Fruit fly (Drosophila melanogaster) whole organism, embryonic: ENCODE data around the gene CG5079.

Experiments used
- Atf6 ChIP-seq: fragments of 200-800 bp; sonication (Bioruptor generic); IDR thresholded peaks from 2 replicates; pipeline ENCODE4 v1.3.6; 2022; ENCODE audit warnings: missing biosample characterization, missing genetic modification characterization
- CG10147 ChIP-seq: fragments of 200-800 bp; sonication (Bioruptor generic); optimal IDR thresholded peaks from 2 replicates; lab custom pipeline; 2019; ENCODE audit warnings: missing biosample characterization, mild to moderate bottlenecking, missing genetic modification characterization, moderate library complexity
- CG10543 ChIP-seq: fragments of 200-800 bp; sonication (Bioruptor generic); optimal IDR thresholded peaks from 3 replicates; lab custom pipeline; 2017; ENCODE audit warnings: missing biosample characterization, mild to moderate bottlenecking, missing genetic modification characterization, moderate library complexity
- CG12659 ChIP-seq: fragments of 200-800 bp; sonication (Bioruptor generic); optimal IDR thresholded peaks from 3 replicates; lab custom pipeline; 2017; ENCODE audit warnings: mild to moderate bottlenecking, missing biosample characterization, missing genetic modification reagents, missing genetic modification characterization
- CG15073 ChIP-seq: fragments of 200-800 bp; sonication (Bioruptor generic); optimal IDR thresholded peaks from 2 replicates; lab custom pipeline; 2016; ENCODE audit warnings: missing biosample characterization, missing genetic modification characterization
- CG16813 ChIP-seq: fragments of 200-800 bp; sonication (Bioruptor generic); IDR thresholded peaks from 3 replicates; pipeline ENCODE4 v1.3.6; 2022; ENCODE audit warnings: missing biosample characterization, missing genetic modification characterization; ENCODE audit not compliant: partially characterized antibody
- CG17385 ChIP-seq: fragments of 200-800 bp; sonication (Bioruptor generic); optimal IDR thresholded peaks from 3 replicates; lab custom pipeline; 2018; ENCODE audit warnings: missing biosample characterization, mild to moderate bottlenecking, missing genetic modification characterization
- CG2120 ChIP-seq: fragments of 200-800 bp; sonication (Bioruptor generic); optimal IDR thresholded peaks from 3 replicates; lab custom pipeline; 2016; ENCODE audit warnings: missing biosample characterization, missing genetic modification characterization
- CG33557 ChIP-seq: fragments of 200-800 bp; sonication (Bioruptor generic); optimal IDR thresholded peaks from 2 replicates; lab custom pipeline; 2019; ENCODE audit warnings: missing biosample characterization, mild to moderate bottlenecking, missing genetic modification characterization, moderate library complexity
- CG4730 ChIP-seq: fragments of 200-800 bp; sonication (Bioruptor generic); IDR thresholded peaks from 2 replicates; pipeline ENCODE4 v1.3.6; 2022; ENCODE audit warnings: missing biosample characterization, missing genetic modification characterization
- CG5245 ChIP-seq: fragments of 200-800 bp; sonication (Bioruptor generic); optimal IDR thresholded peaks from 3 replicates; lab custom pipeline; 2016; ENCODE audit warnings: missing biosample characterization, missing genetic modification characterization
- CG5953 ChIP-seq: fragments of 200-800 bp; sonication (Bioruptor generic); IDR thresholded peaks from 2 replicates; pipeline ENCODE4 v1.3.6; 2022; ENCODE audit warnings: missing biosample characterization, missing genetic modification characterization
- CG7963 ChIP-seq: fragments of 200-800 bp; sonication (Bioruptor generic); IDR thresholded peaks from 3 replicates; pipeline ENCODE4 v1.3.6; 2022; ENCODE audit warnings: missing biosample characterization, missing genetic modification characterization; ENCODE audit not compliant: partially characterized antibody
- CG8089 ChIP-seq: fragments of 200-800 bp; sonication (Bioruptor generic); optimal IDR thresholded peaks from 3 replicates; lab custom pipeline; 2016; ENCODE audit warnings: missing biosample characterization, missing genetic modification characterization
- CG8359 ChIP-seq: fragments of 200-800 bp; sonication (Bioruptor generic); optimal IDR thresholded peaks from 2 replicates; lab custom pipeline; 2017; ENCODE audit warnings: missing biosample characterization, mild to moderate bottlenecking, missing genetic modification characterization, borderline replicate concordance
- CG9609 ChIP-seq: fragments of 200-800 bp; sonication (Bioruptor generic); optimal IDR thresholded peaks from 3 replicates; lab custom pipeline; 2016; ENCODE audit warnings: missing biosample characterization, missing genetic modification characterization
- CG9817 ChIP-seq: fragments of 200-800 bp; sonication (Bioruptor generic); optimal IDR thresholded peaks from 2 replicates; lab custom pipeline; 2018; ENCODE audit warnings: missing biosample characterization, mild to moderate bottlenecking, missing genetic modification characterization, moderate library complexity
- Dbx ChIP-seq: fragments of 200-800 bp; sonication (Bioruptor generic); IDR thresholded peaks from 3 replicates; pipeline ENCODE4 v1.3.6; 2022; ENCODE audit warnings: missing biosample characterization, missing genetic modification characterization
- Deaf1 ChIP-seq: fragments of 200-800 bp; optimal IDR thresholded peaks from 3 replicates; lab custom pipeline; 2019; ENCODE audit warnings: missing biosample characterization, mild to moderate bottlenecking, missing genetic modification characterization, moderate library complexity
- Dip2 ChIP-seq: fragments of 200-800 bp; sonication (Bioruptor generic); IDR thresholded peaks from 2 replicates; pipeline ENCODE4 v1.3.6; 2022; ENCODE audit warnings: missing biosample characterization, missing genetic modification characterization
- Drgx ChIP-seq: fragments of 200-800 bp; sonication (Bioruptor generic); IDR thresholded peaks from 2 replicates; pipeline ENCODE4 v1.3.6; 2022; ENCODE audit warnings: missing biosample characterization, missing genetic modification characterization
- ERR ChIP-seq: fragments of 200-800 bp; sonication (Bioruptor generic); optimal IDR thresholded peaks from 2 replicates; lab custom pipeline; 2016; ENCODE audit warnings: missing biosample characterization, missing genetic modification characterization
- Ets97D ChIP-seq: fragments of 200-800 bp; sonication (Bioruptor generic); optimal IDR thresholded peaks from 3 replicates; lab custom pipeline; 2016; ENCODE audit warnings: missing biosample characterization, missing genetic modification characterization
- GATAe ChIP-seq: fragments of 200-800 bp; sonication (Bioruptor generic); conservative IDR thresholded peaks from 2 replicates; pipeline ENCODE4 v1.3.6; 2022; ENCODE audit warnings: missing biosample characterization, missing genetic modification characterization
- HLHmδ ChIP-seq: fragments of 200-800 bp; sonication (Bioruptor generic); optimal IDR thresholded peaks from 2 replicates; lab custom pipeline; 2018; ENCODE audit warnings: missing biosample characterization, mild to moderate bottlenecking, missing genetic modification characterization, moderate library complexity
- Hey ChIP-seq: fragments of 200-800 bp; sonication (Bioruptor generic); optimal IDR thresholded peaks from 3 replicates; lab custom pipeline; 2018; ENCODE audit warnings: missing biosample characterization, mild to moderate bottlenecking, missing genetic modification characterization
- Nf-YB ChIP-seq: fragments of 200-800 bp; sonication (Bioruptor generic); optimal IDR thresholded peaks from 3 replicates; lab custom pipeline; 2019; ENCODE audit warnings: missing biosample characterization, mild to moderate bottlenecking, missing genetic modification characterization, moderate library complexity
- Pdp1 ChIP-seq, 2 experiments: fragments of 200-800 bp; sonication (Bioruptor generic); optimal IDR thresholded peaks; 3 replicates each; lab custom pipeline; 2016; ENCODE audit warnings: missing biosample characterization in 2 of 2, missing genetic modification characterization in 2 of 2, mild to moderate bottlenecking in 1 of 2, moderate library complexity in 1 of 2
- Sin3A ChIP-seq: fragments of >200 bp; optimal IDR thresholded peaks from 2 replicates; lab custom pipeline; 2018
- Sox100B ChIP-seq: fragments of 200-800 bp; sonication (Bioruptor generic); optimal IDR thresholded peaks from 3 replicates; lab custom pipeline; 2018; ENCODE audit warnings: missing biosample characterization, mild to moderate bottlenecking, missing genetic modification characterization
- Sry-δ ChIP-seq: fragments of 200-800 bp; sonication (Bioruptor generic); optimal IDR thresholded peaks from 2 replicates; lab custom pipeline; 2016; ENCODE audit warnings: missing biosample characterization, missing genetic modification characterization
- al ChIP-seq: fragments of 200-800 bp; sonication (Bioruptor generic); IDR thresholded peaks from 2 replicates; pipeline ENCODE4 v1.3.6; 2022; ENCODE audit warnings: missing biosample characterization, missing genetic modification characterization
- ase ChIP-seq: fragments of 200-800 bp; sonication (Bioruptor generic); IDR thresholded peaks from 3 replicates; pipeline ENCODE4 v1.3.6; 2022; ENCODE audit warnings: missing biosample characterization, missing genetic modification characterization
- btn ChIP-seq: fragments of 200-800 bp; sonication (Bioruptor generic); optimal IDR thresholded peaks from 2 replicates; lab custom pipeline; 2016; ENCODE audit warnings: missing biosample characterization, missing genetic modification characterization
- danr ChIP-seq: fragments of 200-800 bp; sonication (Bioruptor generic); IDR thresholded peaks from 2 replicates; pipeline ENCODE4 v1.3.6; 2022; ENCODE audit warnings: missing biosample characterization, missing genetic modification characterization
- disco-r ChIP-seq: fragments of 200-800 bp; sonication (Bioruptor generic); optimal IDR thresholded peaks from 2 replicates; lab custom pipeline; 2016; ENCODE audit warnings: missing biosample characterization, missing genetic modification characterization
- gcm ChIP-seq: fragments of 200-800 bp; sonication (Bioruptor generic); optimal IDR thresholded peaks from 2 replicates; lab custom pipeline; 2019; ENCODE audit warnings: missing biosample characterization, mild to moderate bottlenecking, missing genetic modification characterization, moderate library complexity
- gem ChIP-seq: fragments of 200-800 bp; sonication (Bioruptor generic); optimal IDR thresholded peaks from 2 replicates; lab custom pipeline; 2019; ENCODE audit warnings: missing biosample characterization, mild to moderate bottlenecking, missing genetic modification characterization, moderate library complexity
- gsb ChIP-seq: fragments of 200-800 bp; sonication (Bioruptor generic); IDR thresholded peaks from 2 replicates; pipeline ENCODE4 v1.3.6; 2022; ENCODE audit warnings: missing biosample characterization, missing genetic modification characterization
- jigr1 ChIP-seq: fragments of 200-800 bp; sonication (Bioruptor generic); IDR thresholded peaks from 3 replicates; pipeline ENCODE4 v1.3.6; 2022; ENCODE audit warnings: missing biosample characterization, missing genetic modification characterization
- mam ChIP-seq: fragments of 200-800 bp; sonication (Bioruptor generic); optimal IDR thresholded peaks from 3 replicates; lab custom pipeline; 2016; ENCODE audit warnings: missing biosample characterization, missing genetic modification characterization
- otp ChIP-seq: fragments of 200-800 bp; sonication (Bioruptor generic); IDR thresholded peaks from 3 replicates; pipeline ENCODE4, ENCODE4 v1.3.6; 2022; ENCODE audit warnings: missing biosample characterization, missing genetic modification characterization
- pho ChIP-seq: fragments of 200-800 bp; sonication (Bioruptor generic); optimal IDR thresholded peaks from 2 replicates; lab custom pipeline; 2016; ENCODE audit warnings: missing biosample characterization, missing genetic modification characterization
- pnt ChIP-seq: fragments of 200-800 bp; sonication (Bioruptor generic); optimal IDR thresholded peaks from 3 replicates; lab custom pipeline; 2016; ENCODE audit warnings: missing biosample characterization, missing genetic modification characterization
- sna ChIP-seq: fragments of 200-800 bp; sonication (Bioruptor generic); IDR thresholded peaks from 2 replicates; pipeline ENCODE4 v1.3.6; 2022; ENCODE audit warnings: missing biosample characterization, missing genetic modification characterization; ENCODE audit not compliant: partially characterized antibody
- sqz ChIP-seq: fragments of 200-800 bp; sonication (Bioruptor generic); optimal IDR thresholded peaks from 3 replicates; lab custom pipeline; 2018; ENCODE audit warnings: missing biosample characterization, mild to moderate bottlenecking, missing genetic modification characterization
- unc-4 ChIP-seq: fragments of 200-800 bp; sonication (Bioruptor generic); IDR thresholded peaks from 2 replicates; pipeline ENCODE4 v1.3.6; 2022; ENCODE audit warnings: missing biosample characterization, missing genetic modification characterization; ENCODE audit not compliant: partially characterized antibody
- wek ChIP-seq: fragments of 200-800 bp; sonication (Bioruptor generic); optimal IDR thresholded peaks from 3 replicates; lab custom pipeline; 2018; ENCODE audit warnings: missing biosample characterization, mild to moderate bottlenecking, missing genetic modification characterization, moderate library complexity
- z ChIP-seq: fragments of 200-800 bp; sonication (Bioruptor generic); IDR thresholded peaks from 3 replicates; pipeline ENCODE4 v1.3.6; 2022; ENCODE audit warnings: missing biosample characterization, missing genetic modification characterization
- zf30C ChIP-seq: fragments of 200-800 bp; sonication (Bioruptor generic); optimal IDR thresholded peaks from 3 replicates; lab custom pipeline; 2018; ENCODE audit warnings: missing biosample characterization, mild to moderate bottlenecking, missing genetic modification characterization

CG5079 gene

DNA sequence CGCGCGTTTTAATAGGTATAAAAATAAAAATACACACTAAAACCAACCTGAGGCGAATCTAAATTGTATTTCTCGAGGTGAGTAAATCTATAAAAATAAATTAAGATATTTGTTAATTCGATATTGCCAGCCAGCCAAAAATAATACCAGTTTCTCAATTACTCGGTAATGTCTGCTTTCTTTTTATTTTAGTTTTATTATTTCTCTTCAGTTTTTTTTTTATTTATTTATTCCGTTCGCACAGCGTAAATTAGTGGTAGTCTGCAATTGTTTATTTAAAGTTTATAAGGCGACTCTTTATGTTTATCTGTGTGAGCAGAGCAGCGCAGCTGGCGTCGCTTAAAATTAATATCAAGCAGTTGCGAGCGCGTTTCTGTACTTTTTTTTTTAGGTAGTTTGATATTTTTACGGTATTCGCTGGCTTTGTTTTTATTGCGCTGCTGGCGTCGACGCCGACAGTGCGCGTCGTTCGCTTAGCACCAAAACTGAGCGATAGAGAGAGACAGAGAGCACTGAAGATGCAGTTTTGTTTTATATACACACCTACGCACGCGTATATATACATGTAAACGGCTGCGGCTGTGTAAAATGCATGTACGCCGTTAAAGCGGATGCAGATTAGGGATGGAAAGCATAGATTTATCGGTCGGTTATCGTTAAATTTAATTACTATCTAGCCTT, 34.3 kb downstream of the CG5079 start (continued):
- TF ChIP-seq Ets97D (GFP tag; lab: Kevin White, UChicago) (peak; percentile 85), Hey (tag; lab: Kevin White, UChicago) (no peak), CG9817 (tag; lab: Kevin White, UChicago) (no peak), sna (GFP tag; lab: Robert Waterston, UW) (peak; percentile 77), Sry-δ (GFP tag; lab: Kevin White, UChicago) (peak; percentile 69), CG17385 (GFP tag; lab: Kevin White, UChicago) (peak; percentile 6), GATAe (GFP tag; lab: Robert Waterston, UW) (no peak), Drgx (GFP tag; lab: Robert Waterston, UW) (peak; percentile 66), sqz (GFP tag; lab: Kevin White, UChicago) (peak; percentile 89), al (GFP tag; lab: Robert Waterston, UW) (no peak), Dip2 (GFP tag; lab: Robert Waterston, UW) (no peak), btn (GFP tag; lab: Kevin White, UChicago) (no peak), danr (GFP tag; lab: Robert Waterston, UW) (no peak), Sin3A (lab: Kevin White, UChicago) (no peak), ERR (GFP tag; lab: Kevin White, UChicago) (no peak), otp (peak; percentile 34; the same call in 1 of the 3 replicates), Nf-YB (GFP tag; lab: Kevin White, UChicago) (no peak), Sox100B (GFP tag; lab: Kevin White, UChicago) (no peak), Deaf1 (tag; lab: Kevin White, UChicago) (no peak), gsb (GFP tag; lab: Robert Waterston, UW) (no peak), CG5245 (GFP tag; lab: Kevin White, UChicago) (no peak), CG9609 (no peak), CG12659 (GFP tag; lab: Kevin White, UChicago) (peak; percentile 30), Atf6 (GFP tag; lab: Robert Waterston, UW) (0 out of 2 replicates have a peak, but pooled peaks have one; percentile 9), gcm (peak; percentile 8), Pdp1 (GFP tag; optimal IDR thresholded peaks at IDR 0.05; lab: Kevin White, UChicago) (no peak), CG5953 (GFP tag; lab: Robert Waterston, UW) (0 out of 2 replicates have a peak, but pooled peaks have one; percentile 31), CG2120 (GFP tag; lab: Kevin White, UChicago) (no peak), pho (GFP tag; lab: Kevin White, UChicago) (no peak), CG8359 (GFP tag; lab: Kevin White, UChicago) (no peak), ase (GFP tag; lab: Robert Waterston, UW) (no peak), Dbx (peak; percentile 49; the same call in 1 of the 3 replicates), mam (GFP tag; lab: Kevin White, UChicago) (no peak), CG15073 (GFP tag; lab: Kevin White, UChicago) (no peak), CG10147 (GFP tag; lab: Kevin White, UChicago) (no peak), wek (GFP tag; lab: Kevin White, UChicago) (peak; percentile 32), pnt (GFP tag; lab: Kevin White, UChicago) (no peak), HLHmδ (no peak), gem (peak; percentile 4), unc-4 (GFP tag; lab: Robert Waterston, UW) (peak; percentile 25; the same call in 1 of the 2 replicates), zf30C (no peak), jigr1 (GFP tag; lab: Robert Waterston, UW) (no peak), CG16813 (GFP tag; lab: Robert Waterston, UW) (peak; percentile 77), CG7963 (GFP tag; lab: Robert Waterston, UW) (peak; percentile 85), CG4730 (GFP tag; lab: Robert Waterston, UW) (no peak), CG10543 (GFP tag; lab: Kevin White, UChicago) (no peak), disco-r (GFP tag; lab: Kevin White, UChicago) (no peak), CG33557 (GFP tag; lab: Kevin White, UChicago) (peak; percentile 52), CG8089 (GFP tag; lab: Kevin White, UChicago) (no peak), z (no peak)
